Worm (Caenorhabditis elegans): Measurements from ENCODE around the gene twnk-1.

twnk-1 gene

ce11 chrX:5772538-5773154 is 18.4 kb upstream of the twnk-1 start:
- TF ChIP-seq Y56A3A.18 (GFP tag; IDR thresholded peaks at IDR 0.05) (no peak), B0035.1 (tag; optimal IDR thresholded peaks at IDR 0.05) (no peak), let-607 (tag; optimal IDR thresholded peaks at IDR 0.05) (no peak), hlh-12 (tag; optimal IDR thresholded peaks at IDR 0.05) (no peak), ceh-40 (GFP tag; IDR thresholded peaks at IDR 0.05) (no peak), repo-1 (tag; optimal IDR thresholded peaks at IDR 0.05) (no peak), lsl-1 (GFP tag; optimal IDR thresholded peaks at IDR 0.05) (no peak), tlf-1 (GFP tag; optimal IDR thresholded peaks at IDR 0.05) (no peak), efl-1 (GFP tag; optimal IDR thresholded peaks at IDR 0.05) (no peak), attf-6 (GFP tag; IDR thresholded peaks at IDR 0.05) (no peak), bed-2 (GFP tag; IDR thresholded peaks at IDR 0.05) (no peak), F33H1.4 (GFP tag; IDR thresholded peaks at IDR 0.05) (no peak), hmg-1.2 (GFP tag; IDR thresholded peaks at IDR 0.05) (no peak), atf-7 (tag; optimal IDR thresholded peaks at IDR 0.05) (no peak), madf-8 (GFP tag; conservative IDR thresholded peaks at IDR 0.05) (no peak)

- TF ChIP-seq B0261.1 (tag; optimal IDR thresholded peaks at IDR 0.05) (no peak), somi-1 (GFP tag; optimal IDR thresholded peaks at IDR 0.05) (no peak), xnd-1 (tag; optimal IDR thresholded peaks at IDR 0.05) (no peak), aptf-2 (GFP tag; conservative IDR thresholded peaks at IDR 0.05) (no peak), madf-10 (tag; optimal IDR thresholded peaks at IDR 0.05) (no peak), ceh-91 (GFP tag; IDR thresholded peaks at IDR 0.05) (no peak), ceh-27 (GFP tag; optimal IDR thresholded peaks at IDR 0.05) (no peak), F23B12.7 (tag; optimal IDR thresholded peaks at IDR 0.05; ENCODE audit: insufficient read depth) (no peak), pha-4 (tag; optimal IDR thresholded peaks at IDR 0.05) (no peak), fkh-3 (tag; optimal IDR thresholded peaks at IDR 0.05) (no peak)
Observed at ce11 chrX:5773471-5773870, 17.5 kb upstream of the twnk-1 start, which contains the start of gene sym-3. TSS of gene sym-3 (plus strand) at chrX:5773771.

ce11 chrX:5775804-5776252 is 15.2 kb upstream of the twnk-1 start:
- no peak for TF ChIP-seq pha-4 (tag; optimal IDR thresholded peaks at IDR 0.05)
- peak; percentile 2 for TF ChIP-seq dpl-1 (GFP tag; optimal IDR thresholded peaks at IDR 0.05)
- no peak for TF ChIP-seq hsf-1 (GFP tag; IDR thresholded peaks at IDR 0.05)
- peak; percentile 19 for TF ChIP-seq lin-54 (GFP tag; optimal IDR thresholded peaks at IDR 0.05)
- TF ChIP-seq nhr-80 (tag; optimal IDR thresholded peaks at IDR 0.05), result peak; percentile 48
- peak; percentile 41 for TF ChIP-seq K12H6.12 (tag; optimal IDR thresholded peaks at IDR 0.05)
- TF ChIP-seq F23B12.7 (tag; optimal IDR thresholded peaks at IDR 0.05; ENCODE audit: insufficient read depth), result no peak
- TF ChIP-seq ceh-79 (tag; optimal IDR thresholded peaks at IDR 0.05), result no peak
- peak; percentile 74; the same call in 1 of the 2 replicates for TF ChIP-seq dox-1 (GFP tag; IDR thresholded peaks at IDR 0.05)
- TF ChIP-seq lin-35 (GFP tag; optimal IDR thresholded peaks at IDR 0.05), result peak in 1 of 3 experiments; percentile 50
- TF ChIP-seq let-607 (tag; optimal IDR thresholded peaks at IDR 0.05), result peak; percentile 49 to 67
- no peak for TF ChIP-seq sdz-38 (tag; optimal IDR thresholded peaks at IDR 0.05)
- no peak for TF ChIP-seq rec-8 (tag; optimal IDR thresholded peaks at IDR 0.05)
- no peak for TF ChIP-seq cebp-1 (GFP tag; IDR thresholded peaks at IDR 0.05)
- TF ChIP-seq cebp-1 (tag; optimal IDR thresholded peaks at IDR 0.05), result peak; percentile 50
- TF ChIP-seq B0261.1 (tag; optimal IDR thresholded peaks at IDR 0.05), result no peak
- TF ChIP-seq zim-3 (tag; optimal IDR thresholded peaks at IDR 0.05), result no peak
- TF ChIP-seq lsy-27 (tag; optimal IDR thresholded peaks at IDR 0.05; ENCODE audit: borderline replicate concordance, insufficient read depth), result no peak
- peak; percentile 78; the same call in 1 of the 2 replicates for TF ChIP-seq K11D2.4 (GFP tag; IDR thresholded peaks at IDR 0.05)
- TF ChIP-seq T07F8.4 (tag; optimal IDR thresholded peaks at IDR 0.05), result no peak
- TF ChIP-seq snpc-1.1 (tag; optimal IDR thresholded peaks at IDR 0.05; ENCODE audit: insufficient read depth), result no peak
- no peak for TF ChIP-seq xnd-1 (tag; optimal IDR thresholded peaks at IDR 0.05)
- TF ChIP-seq ceh-27 (GFP tag; optimal IDR thresholded peaks at IDR 0.05), result peak; percentile 22
- TF ChIP-seq Y95B8A.8 (GFP tag; IDR thresholded peaks at IDR 0.05), result no peak
- no peak for TF ChIP-seq madf-6 (GFP tag; IDR thresholded peaks at IDR 0.05)
- TF ChIP-seq let-526 (GFP tag; IDR thresholded peaks at IDR 0.05), result no peak

All from whole organism, young adult.